Worm (Caenorhabditis elegans) whole organism, L3 larva: ENCODE results near the gene Y43F8C.6.

ENCODE experiments used
- ZK546.5 ChIP-seq: sonication (generic microtip); optimal IDR thresholded peaks from 2 replicates; lab custom pipeline; 2017; ENCODE audit warnings: missing biosample characterization, missing genetic modification characterization
- aly-2 ChIP-seq: fragments of 150-350 bp; optimal IDR thresholded peaks from 2 replicates; lab custom pipeline; 2014; ENCODE audit warnings: missing biosample characterization, missing genetic modification characterization
- ama-1 ChIP-seq: fragments of 150-350 bp; optimal IDR thresholded peaks from 2 replicates; lab custom pipeline; 2018
- ceh-16 ChIP-seq: sonication (generic microtip); optimal IDR thresholded peaks from 2 replicates; lab custom pipeline; 2017; ENCODE audit warnings: missing biosample characterization, missing genetic modification characterization
- ceh-82 ChIP-seq: fragments of 150-350 bp; optimal IDR thresholded peaks from 2 replicates; lab custom pipeline; 2014; ENCODE audit warnings: missing biosample characterization, missing genetic modification characterization
- daf-12 ChIP-seq: fragments of 150-350 bp; optimal IDR thresholded peaks from 2 replicates; lab custom pipeline; 2014; ENCODE audit warnings: missing biosample characterization, missing genetic modification reagents, missing genetic modification characterization
- egl-27 ChIP-seq: sonication (generic microtip); optimal IDR thresholded peaks from 4 replicates; lab custom pipeline; 2017; ENCODE audit warnings: missing biosample characterization, missing genetic modification reagents, missing genetic modification characterization
- egl-5 ChIP-seq: fragments of 150-350 bp; optimal IDR thresholded peaks from 2 replicates; lab custom pipeline; 2017; ENCODE audit warnings: missing biosample characterization, missing genetic modification reagents, missing genetic modification characterization, inconsistent platforms
- elt-2 ChIP-seq: sonication (generic microtip); optimal IDR thresholded peaks from 2 replicates; lab custom pipeline; 2016; ENCODE audit warnings: missing genetic modification reagents, mild to moderate bottlenecking, missing genetic modification characterization, missing compliant biosample characterization
- elt-3 ChIP-seq, 3 experiments: fragments of 150-350 bp in 1 of 3; sonication (generic microtip) in 2 of 3; optimal IDR thresholded peaks; 2 replicates in 2 of 3; 4 replicates in 1 of 3; lab custom pipeline; 2014 to 2017; ENCODE audit warnings: missing biosample characterization in 3 of 3, missing genetic modification characterization in 3 of 3
- eor-1 ChIP-seq, 2 experiments: fragments of 150-350 bp; optimal IDR thresholded peaks; 2 replicates each; lab custom pipeline; 2014 to 2018; ENCODE audit warnings: missing biosample characterization in 2 of 2, missing genetic modification characterization in 2 of 2
- fkh-10 ChIP-seq: sonication (generic microtip); optimal IDR thresholded peaks from 2 replicates; lab custom pipeline; 2017; ENCODE audit warnings: missing biosample characterization, missing genetic modification reagents, missing genetic modification characterization
- hmg-11 ChIP-seq: sonication (generic microtip); optimal IDR thresholded peaks from 2 replicates; lab custom pipeline; 2016; ENCODE audit warnings: missing genetic modification characterization, missing compliant biosample characterization
- jun-1 ChIP-seq: fragments of 150-350 bp; optimal IDR thresholded peaks from 2 replicates; lab custom pipeline; 2014; ENCODE audit warnings: missing biosample characterization, missing genetic modification reagents, missing genetic modification characterization
- lin-39 ChIP-seq: fragments of 150-350 bp; optimal IDR thresholded peaks from 2 replicates; lab custom pipeline; 2018; ENCODE audit warnings: missing biosample characterization, missing genetic modification reagents, missing genetic modification characterization
- lsy-12 ChIP-seq: sonication (generic microtip); optimal IDR thresholded peaks from 2 replicates; lab custom pipeline; 2016; ENCODE audit warnings: mild to moderate bottlenecking, missing genetic modification characterization, missing compliant biosample characterization
- mdl-1 ChIP-seq: fragments of 150-350 bp; optimal IDR thresholded peaks from 2 replicates; lab custom pipeline; 2014; ENCODE audit warnings: missing biosample characterization, missing genetic modification characterization
- mml-1 ChIP-seq: fragments of 150-350 bp; sonication (generic microtip); optimal IDR thresholded peaks from 3 replicates; lab custom pipeline; 2014; ENCODE audit warnings: missing biosample characterization, missing genetic modification characterization
- nfya-1 ChIP-seq: sonication (generic microtip); optimal IDR thresholded peaks from 2 replicates; lab custom pipeline; 2017; ENCODE audit warnings: missing genetic modification characterization, mild to moderate bottlenecking, missing compliant biosample characterization, antibody characterized with exemption, moderate library complexity; ENCODE audit not compliant: insufficient read depth
- nhr-11 ChIP-seq: fragments of 150-350 bp; optimal IDR thresholded peaks from 2 replicates; lab custom pipeline; 2014; ENCODE audit warnings: missing biosample characterization, missing genetic modification characterization
- nhr-12 ChIP-seq: fragments of 150-350 bp; optimal IDR thresholded peaks from 2 replicates; lab custom pipeline; 2014; ENCODE audit warnings: missing biosample characterization, missing genetic modification characterization
- nhr-23 ChIP-seq: fragments of 150-350 bp; optimal IDR thresholded peaks from 2 replicates; lab custom pipeline; 2014; ENCODE audit warnings: missing biosample characterization, missing genetic modification reagents, missing genetic modification characterization
- nhr-237 ChIP-seq: fragments of 150-350 bp; optimal IDR thresholded peaks from 2 replicates; lab custom pipeline; 2014; ENCODE audit warnings: missing biosample characterization, missing genetic modification characterization
- nhr-25 ChIP-seq: sonication (generic microtip); optimal IDR thresholded peaks from 2 replicates; lab custom pipeline; 2017; ENCODE audit warnings: missing biosample characterization, missing genetic modification characterization
- nhr-28 ChIP-seq: fragments of 150-350 bp; optimal IDR thresholded peaks from 2 replicates; lab custom pipeline; 2014; ENCODE audit warnings: missing biosample characterization, missing genetic modification characterization
- nhr-43 ChIP-seq: sonication (generic microtip); optimal IDR thresholded peaks from 2 replicates; lab custom pipeline; 2016; ENCODE audit warnings: mild to moderate bottlenecking, missing genetic modification characterization, missing compliant biosample characterization; ENCODE audit not compliant: poor library complexity, severe bottlenecking
- nhr-67 ChIP-seq: fragments of 150-350 bp; optimal IDR thresholded peaks from 2 replicates; lab custom pipeline; 2014; ENCODE audit warnings: missing biosample characterization, missing genetic modification characterization
- nhr-77 ChIP-seq: fragments of 150-350 bp; optimal IDR thresholded peaks from 2 replicates; lab custom pipeline; 2014; ENCODE audit warnings: missing biosample characterization, missing genetic modification characterization
- pqm-1 ChIP-seq: fragments of 150-350 bp; optimal IDR thresholded peaks from 2 replicates; lab custom pipeline; 2017; ENCODE audit warnings: missing biosample characterization, missing genetic modification characterization, inconsistent platforms
- sea-2 ChIP-seq: fragments of 150-350 bp; sonication (generic microtip); optimal IDR thresholded peaks from 4 replicates; lab custom pipeline; 2014; ENCODE audit warnings: missing biosample characterization, missing genetic modification reagents, missing genetic modification characterization
- skn-1 ChIP-seq: fragments of 150-350 bp; optimal IDR thresholded peaks from 2 replicates; lab custom pipeline; 2014; ENCODE audit warnings: missing biosample characterization, missing genetic modification characterization
- snpc-4 ChIP-seq: fragments of 150-350 bp; optimal IDR thresholded peaks from 2 replicates; lab custom pipeline; 2014; ENCODE audit warnings: missing biosample characterization, missing genetic modification characterization
- unc-39 ChIP-seq: sonication (generic microtip); optimal IDR thresholded peaks from 4 replicates; lab custom pipeline; 2017; ENCODE audit warnings: missing biosample characterization, missing genetic modification characterization
- unc-62 ChIP-seq: fragments of 150-350 bp; sonication (generic microtip); optimal IDR thresholded peaks from 4 replicates; lab custom pipeline; 2014; ENCODE audit warnings: missing biosample characterization, missing genetic modification reagents, missing genetic modification characterization
- zag-1 ChIP-seq: fragments of 150-350 bp; optimal IDR thresholded peaks from 2 replicates; lab custom pipeline; 2014; ENCODE audit warnings: missing biosample characterization, missing genetic modification characterization
- ztf-11 ChIP-seq: fragments of 150-350 bp; optimal IDR thresholded peaks from 2 replicates; lab custom pipeline; 2014; ENCODE audit warnings: missing biosample characterization, missing genetic modification characterization
- ztf-4 ChIP-seq: fragments of 150-350 bp; optimal IDR thresholded peaks from 2 replicates; lab custom pipeline; 2014; ENCODE audit warnings: missing biosample characterization, missing genetic modification characterization

The Y43F8C.6 gene

DNA sequence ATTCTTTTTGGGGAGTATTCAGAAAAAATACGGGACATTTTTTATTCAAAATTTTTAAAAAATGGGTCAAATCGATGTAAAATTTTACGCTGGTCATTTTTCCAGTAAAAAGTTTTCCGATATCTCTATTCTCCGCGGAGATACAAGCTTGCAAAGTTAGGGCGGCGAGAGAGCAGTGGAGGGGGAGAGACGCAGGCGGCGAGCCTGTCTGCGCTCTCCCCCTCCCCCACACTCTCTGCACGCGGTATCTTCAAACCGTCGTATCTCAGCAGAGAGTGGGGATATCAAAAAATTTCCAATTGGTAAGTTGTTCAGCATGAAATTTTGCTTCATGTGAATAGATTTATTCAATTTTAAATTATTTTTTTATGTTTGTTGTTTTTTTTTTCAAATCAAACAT lies 31.1 kb upstream of the Y43F8C.6 start:
- TF ChIP-seq eor-1 (tag; optimal IDR thresholded peaks at IDR 0.05; lab: Kevin White, UChicago): no peak
- no peak for TF ChIP-seq unc-62 (GFP tag; lab: Kevin White, UChicago)
- no peak for TF ChIP-seq elt-3 (tag; optimal IDR thresholded peaks at IDR 0.05; lab: Kevin White, UChicago)
- TF ChIP-seq zag-1 (tag; lab: Kevin White, UChicago): no peak
- TF ChIP-seq ztf-4 (tag; lab: Kevin White, UChicago): no peak
- no peak for TF ChIP-seq nhr-67 (tag; lab: Kevin White, UChicago)
- no peak for TF ChIP-seq ztf-11
- TF ChIP-seq pqm-1 (tag; lab: Kevin White, UChicago): no peak
- no peak for TF ChIP-seq lin-39 (tag; lab: Kevin White, UChicago)
- no peak for TF ChIP-seq lsy-12 (tag; lab: Kevin White, UChicago)
- TF ChIP-seq mdl-1 (tag; lab: Kevin White, UChicago): no peak
- TF ChIP-seq ama-1 (lab: Kevin White, UChicago): no peak
- no peak for TF ChIP-seq nhr-11 (tag; lab: Kevin White, UChicago)
- no peak for TF ChIP-seq daf-12
- TF ChIP-seq nhr-77: no peak
- TF ChIP-seq nhr-23 (tag; lab: Kevin White, UChicago): no peak

DNA sequence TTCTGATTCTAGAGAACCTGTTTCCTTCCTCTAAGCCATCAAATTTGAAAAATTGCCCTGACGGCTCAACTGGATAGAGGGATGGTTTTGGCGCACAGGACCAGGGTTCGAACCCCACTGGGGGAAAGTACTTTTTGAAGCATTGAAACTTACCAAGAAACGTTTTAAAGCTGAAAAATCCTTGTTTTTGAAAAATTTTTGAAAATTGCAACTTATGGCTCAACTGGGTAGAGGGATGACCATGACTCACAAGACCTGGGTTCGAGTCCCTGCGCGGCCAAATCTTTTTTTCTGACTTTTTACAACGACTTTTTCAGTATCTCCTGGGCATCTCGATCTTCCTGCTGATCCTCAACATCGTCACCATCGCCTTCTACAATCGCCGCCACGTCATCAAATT lies 30.2 kb upstream of the Y43F8C.6 start:
- no peak for TF ChIP-seq nhr-43 (tag; lab: Kevin White, UChicago)
- TF ChIP-seq nhr-77: no peak
- no peak for TF ChIP-seq lsy-12 (tag; lab: Kevin White, UChicago)
- no peak for TF ChIP-seq nfya-1 (tag; lab: Kevin White, UChicago)
- TF ChIP-seq lin-39 (tag; lab: Kevin White, UChicago): no peak
- no peak for TF ChIP-seq hmg-11 (tag; lab: Kevin White, UChicago)
- TF ChIP-seq egl-5: no peak
- no peak for TF ChIP-seq skn-1 (tag; lab: Kevin White, UChicago)
- TF ChIP-seq aly-2 (tag; lab: Kevin White, UChicago): no peak
- no peak for TF ChIP-seq pqm-1 (tag; lab: Kevin White, UChicago)
- TF ChIP-seq egl-27: no peak
- no peak for TF ChIP-seq ZK546.5 (tag; lab: Kevin White, UChicago)
- TF ChIP-seq daf-12: no peak
- no peak for TF ChIP-seq sea-2 (GFP tag; lab: Kevin White, UChicago)
- no peak for TF ChIP-seq mdl-1 (tag; lab: Kevin White, UChicago)
- no peak for TF ChIP-seq nhr-67 (tag; lab: Kevin White, UChicago)
- no peak for TF ChIP-seq mml-1 (tag; lab: Kevin White, UChicago)
- TF ChIP-seq nhr-11 (tag; lab: Kevin White, UChicago): no peak
- TF ChIP-seq ceh-82 (tag; lab: Kevin White, UChicago): no peak
- TF ChIP-seq nhr-12: no peak

DNA sequence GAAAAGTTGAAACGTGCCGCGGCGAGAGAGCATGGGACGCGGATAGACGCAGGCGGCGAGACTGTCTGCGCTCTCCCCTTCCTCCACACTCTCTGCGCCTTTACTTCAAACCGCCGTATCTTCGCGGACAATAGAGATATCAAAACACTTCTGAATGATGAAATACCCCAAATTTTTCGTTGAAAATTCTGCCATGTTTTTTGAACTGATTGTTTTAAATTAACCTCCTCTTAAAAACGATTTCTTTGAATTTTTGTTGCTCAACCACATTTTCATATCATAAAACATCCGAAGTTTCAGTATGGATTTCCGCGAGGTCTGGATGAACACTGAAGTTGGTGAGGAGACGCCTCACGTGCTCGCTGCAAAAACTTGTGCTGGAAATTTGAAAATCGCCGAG lies 29.3 kb upstream of the Y43F8C.6 start, which contains the start of gene Y43F8C.11:
TSS of gene Y43F8C.11 (plus strand) at position 301 of the 400 bp plus-strand sequence.
- TF ChIP-seq fkh-10 (GFP tag; lab: Kevin White, UChicago) (no peak), ceh-82 (tag; lab: Kevin White, UChicago) (no peak), unc-62 (GFP tag; lab: Kevin White, UChicago) (no peak), unc-39 (tag; lab: Kevin White, UChicago) (no peak), nhr-28 (no peak), nhr-237 (tag; lab: Kevin White, UChicago) (no peak), ceh-16 (tag; lab: Kevin White, UChicago) (no peak), jun-1 (no peak), nhr-67 (tag; lab: Kevin White, UChicago) (no peak), elt-3 (tag; optimal IDR thresholded peaks at IDR 0.05; lab: Kevin White, UChicago) (no peak), skn-1 (tag; lab: Kevin White, UChicago) (no peak), pqm-1 (tag; lab: Kevin White, UChicago) (no peak), egl-27 (no peak), daf-12 (no peak), elt-2 (tag; lab: Kevin White, UChicago) (no peak), nhr-25 (tag; lab: Kevin White, UChicago) (no peak), lsy-12 (tag; lab: Kevin White, UChicago) (no peak)

ce11 chrV:19668213-19668612 lies 27.5 kb upstream of the Y43F8C.6 start:
- TF ChIP-seq snpc-4 (tag; lab: Kevin White, UChicago) (no peak), nhr-43 (tag; lab: Kevin White, UChicago) (no peak)
